Worm (Caenorhabditis elegans) whole organism, L4 larva: ENCODE results near the gene pph-4.1.

Source experiments
- cey-2 ChIP-seq: sonication (generic microtip); optimal IDR thresholded peaks from 3 replicates; lab custom pipeline; 2017; ENCODE audit warnings: missing genetic modification characterization, mild to moderate bottlenecking, missing compliant biosample characterization, antibody characterized with exemption, borderline replicate concordance; ENCODE audit not compliant: insufficient read depth
- lin-39 ChIP-seq: fragments of 150-350 bp; optimal IDR thresholded peaks from 2 replicates; lab custom pipeline; 2014; ENCODE audit warnings: missing biosample characterization, missing genetic modification reagents, missing genetic modification characterization
- nhr-11 ChIP-seq: fragments of 150-350 bp; optimal IDR thresholded peaks from 2 replicates; lab custom pipeline; 2014; ENCODE audit warnings: missing biosample characterization, missing genetic modification characterization
- sdz-12 ChIP-seq: fragments of 200-800 bp; sonication (Bioruptor generic); optimal IDR thresholded peaks from 2 replicates; lab custom pipeline; 2018; ENCODE audit warnings: mild to moderate bottlenecking, missing genetic modification characterization, missing compliant biosample characterization

ce11 chrIII:12317492-12317891 lies 33.6 kb downstream of the pph-4.1 start:
- no peak for TF ChIP-seq sdz-12 (GFP tag; lab: Kevin White, UChicago)
- TF ChIP-seq nhr-11 (tag; lab: Kevin White, UChicago), result no peak
- TF ChIP-seq lin-39, result no peak
- no peak for TF ChIP-seq cey-2 (tag; lab: Kevin White, UChicago)
